Worm (Caenorhabditis elegans) whole organism, late embryonic: ENCODE results near the gene cct-1.

ENCODE experiments used
- F13H6.1 ChIP-seq: sonication (generic microtip); optimal IDR thresholded peaks from 2 replicates; lab custom pipeline; 2016; ENCODE audit warnings: missing genetic modification characterization, missing compliant biosample characterization
- ceh-9 ChIP-seq: sonication (generic microtip); optimal IDR thresholded peaks from 2 replicates; lab custom pipeline; 2016; ENCODE audit warnings: mild to moderate bottlenecking, missing genetic modification characterization, inconsistent platforms, missing compliant biosample characterization
- eyg-1 ChIP-seq: sonication (generic microtip); optimal IDR thresholded peaks from 2 replicates; lab custom pipeline; 2016; ENCODE audit warnings: missing genotype, missing genetic modification characterization, missing compliant biosample characterization
- gmeb-2 ChIP-seq: sonication (generic microtip); optimal IDR thresholded peaks from 2 replicates; lab custom pipeline; 2016; ENCODE audit warnings: missing genetic modification characterization, inconsistent platforms, missing compliant biosample characterization

DNA sequence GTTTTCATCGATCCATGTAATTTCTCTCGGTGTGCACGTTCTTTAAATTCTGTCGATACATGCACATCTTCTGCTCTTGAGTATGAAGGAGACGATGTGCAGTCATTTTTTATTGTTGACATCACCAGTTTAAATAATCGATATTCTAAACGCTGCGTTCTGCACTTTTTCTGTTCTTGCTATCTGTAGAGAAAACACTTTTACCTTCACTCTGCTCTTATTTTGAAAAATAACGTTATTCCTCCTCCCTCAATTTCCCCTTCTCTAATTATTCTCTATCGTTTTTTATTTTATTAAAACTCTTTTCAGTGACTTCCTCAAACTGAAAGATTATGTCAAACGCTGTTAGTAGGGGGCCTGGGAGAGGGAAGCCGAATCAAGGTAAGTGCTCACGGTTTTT, 31.7 kb downstream of the cct-1 start, which contains the start of gene ifg-1:
- TF ChIP-seq gmeb-2: no peak
- no peak for TF ChIP-seq eyg-1 (tag; lab: Kevin White, UChicago)
- no peak for TF ChIP-seq ceh-9
- TF ChIP-seq F13H6.1: no peak
